Worm (Caenorhabditis elegans) whole organism, L1 larva: ENCODE data around the gene srx-60.

ENCODE experiments used
- ceh-82 ChIP-seq, 3 experiments: fragments of 150-350 bp in 1 of 3; sonication (generic microtip) in 2 of 3; optimal IDR thresholded peaks; 2 replicates each; lab custom pipeline; 2014 to 2017; ENCODE audit warnings: missing biosample characterization in 3 of 3, missing genetic modification characterization in 3 of 3
- dsc-1 ChIP-seq: sonication (generic microtip); optimal IDR thresholded peaks from 2 replicates; lab custom pipeline; 2016; ENCODE audit warnings: mild to moderate bottlenecking, missing genetic modification characterization, missing compliant biosample characterization
- jun-1 ChIP-seq: fragments of 150-350 bp; optimal IDR thresholded peaks from 2 replicates; lab custom pipeline; 2014; ENCODE audit warnings: missing biosample characterization, missing genetic modification reagents, missing genetic modification characterization
- nhr-76 ChIP-seq: sonication (generic microtip); optimal IDR thresholded peaks from 2 replicates; lab custom pipeline; 2017; ENCODE audit warnings: missing biosample characterization, missing genetic modification characterization
- nhr-77 ChIP-seq: fragments of 150-350 bp; optimal IDR thresholded peaks from 2 replicates; lab custom pipeline; 2014; ENCODE audit warnings: missing biosample characterization, missing genetic modification characterization

ce11 chrV:7399202-7399601 lies 1.5 kb upstream of the srx-60 start, which contains the start of gene gst-41:
- TF ChIP-seq jun-1 = no peak
- no peak for TF ChIP-seq nhr-76 (tag; lab: Kevin White, UChicago)
- no peak for TF ChIP-seq dsc-1
- TF ChIP-seq ceh-82 (tag; optimal IDR thresholded peaks at IDR 0.05; lab: Kevin White, UChicago) = no peak
- no peak for TF ChIP-seq nhr-77 (tag; lab: Kevin White, UChicago)
